Fruit fly (Drosophila melanogaster) whole organism, larva: ENCODE results near the gene Iru.
A peak's percentile ranks its signal among the peaks of the same experiment; 100 is the strongest.

Experiments used
- noc ChIP-seq: fragments of 200-800 bp; sonication (Bioruptor generic); optimal IDR thresholded peaks from 3 replicates; lab custom pipeline; 2019; ENCODE audit warnings: missing biosample characterization, mild to moderate bottlenecking, missing genetic modification characterization, moderate library complexity

Iru gene

DNA sequence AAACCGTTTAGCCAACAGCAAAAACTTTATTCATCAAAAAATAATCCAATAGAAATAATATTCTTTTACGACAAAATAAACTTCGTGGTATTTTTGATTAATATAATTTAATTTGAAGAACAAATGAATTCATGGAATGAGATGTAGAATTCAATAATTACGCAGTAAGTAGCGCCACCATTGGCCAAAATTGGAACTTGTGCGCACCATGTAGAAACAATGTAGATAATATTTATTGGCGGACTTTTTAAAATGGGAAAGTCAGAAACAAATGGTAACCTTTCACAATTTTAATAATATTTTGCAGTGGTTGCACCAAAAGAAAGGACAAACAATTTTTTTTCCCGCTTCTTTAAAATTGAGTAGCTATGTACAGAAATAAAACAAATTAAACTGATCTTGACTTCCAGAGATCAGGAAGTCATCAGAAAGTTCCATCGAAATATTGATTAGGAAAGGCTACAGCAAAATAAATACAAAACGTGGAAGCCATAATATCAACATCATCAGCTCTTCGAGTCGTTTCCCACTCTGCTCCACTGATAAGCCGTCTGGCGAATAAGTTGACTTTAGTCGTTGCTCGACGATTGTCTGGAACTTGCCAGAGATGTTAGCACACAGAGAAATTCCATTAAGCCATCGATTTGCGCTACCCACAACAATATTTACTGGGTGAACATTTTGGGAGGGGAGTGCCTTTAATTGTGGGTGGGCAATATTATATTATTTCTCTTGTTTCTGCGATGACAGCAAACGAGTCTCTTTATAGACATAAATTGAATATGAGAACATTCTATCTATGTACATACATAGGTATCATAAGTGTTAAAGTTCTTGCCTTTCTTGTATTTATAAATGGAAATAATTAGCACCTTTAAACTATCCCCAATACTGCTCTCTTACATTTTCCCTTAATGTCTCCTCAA is 26.1 kb upstream of the Iru start:
- peak; percentile 40 for TF ChIP-seq noc (tag; lab: Kevin White, UChicago)

DNA sequence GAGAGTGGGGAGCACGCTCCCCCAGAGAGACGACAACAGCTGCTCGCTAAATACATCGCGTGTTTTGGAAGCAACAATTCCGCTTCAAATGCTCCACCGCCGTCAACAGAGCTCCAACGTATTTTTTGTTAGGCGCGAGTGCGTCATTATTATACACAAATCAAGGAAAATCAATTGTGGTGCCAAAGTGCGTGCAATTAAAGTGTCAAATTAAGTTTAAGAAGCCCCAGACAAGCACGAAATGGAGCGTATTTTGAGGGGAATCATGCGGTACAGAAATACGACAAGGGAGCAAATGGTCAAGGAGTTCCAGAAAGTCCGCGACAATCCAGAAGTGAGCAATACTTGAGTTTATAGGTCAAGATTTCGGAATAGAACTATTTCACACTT is 25.5 kb upstream of the Iru start, which contains the start of gene CAHbeta:
Gene CAHbeta (plus strand): TSS at position 85 of the 390 bp plus-strand sequence.
- TF ChIP-seq noc (tag; lab: Kevin White, UChicago) = peak; percentile 40

DNA sequence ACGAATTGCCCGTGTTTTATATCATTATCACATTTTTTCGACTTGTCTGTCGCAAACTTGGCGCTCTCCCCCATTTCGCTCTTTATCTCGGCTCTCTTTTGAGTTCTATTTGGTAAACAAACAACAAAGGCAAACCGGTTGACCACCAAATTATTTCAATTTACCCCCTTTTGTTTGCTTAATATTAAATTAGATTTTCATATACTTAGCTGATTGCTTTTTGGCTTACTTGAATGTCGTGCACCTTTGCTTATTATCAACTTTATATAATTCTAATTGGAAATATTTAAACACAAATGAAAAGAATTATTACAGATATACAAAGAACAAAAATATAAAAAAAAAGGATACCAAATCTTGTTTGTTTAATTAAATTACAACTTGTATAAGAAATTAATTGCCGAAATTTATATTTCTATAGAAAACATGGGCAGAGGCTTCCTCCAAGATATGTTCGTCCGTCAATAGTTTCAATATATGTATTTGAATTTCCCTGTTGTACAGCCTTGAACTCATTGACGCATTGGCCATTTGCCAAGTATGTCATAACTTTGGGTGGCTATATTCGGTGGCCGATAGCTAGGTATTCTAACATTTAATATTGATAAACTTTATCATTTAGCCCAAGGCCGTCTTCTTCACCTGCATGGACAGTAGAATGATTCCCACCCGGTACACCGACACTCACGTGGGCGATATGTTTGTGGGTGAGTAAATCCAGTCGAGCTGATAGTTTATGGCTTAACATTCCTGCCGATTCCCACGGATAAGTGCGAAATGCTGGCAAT is 24.9 kb upstream of the Iru start:
- TF ChIP-seq noc (tag; lab: Kevin White, UChicago) = no peak

- TF ChIP-seq noc (tag; lab: Kevin White, UChicago) = no peak
Measured at dm6 chr3R:8984141-8984540, 22.1 kb upstream of the Iru start, which contains the start of gene RagA-B. TSS of gene RagA-B (minus strand) at chr3R:8984315.

DNA sequence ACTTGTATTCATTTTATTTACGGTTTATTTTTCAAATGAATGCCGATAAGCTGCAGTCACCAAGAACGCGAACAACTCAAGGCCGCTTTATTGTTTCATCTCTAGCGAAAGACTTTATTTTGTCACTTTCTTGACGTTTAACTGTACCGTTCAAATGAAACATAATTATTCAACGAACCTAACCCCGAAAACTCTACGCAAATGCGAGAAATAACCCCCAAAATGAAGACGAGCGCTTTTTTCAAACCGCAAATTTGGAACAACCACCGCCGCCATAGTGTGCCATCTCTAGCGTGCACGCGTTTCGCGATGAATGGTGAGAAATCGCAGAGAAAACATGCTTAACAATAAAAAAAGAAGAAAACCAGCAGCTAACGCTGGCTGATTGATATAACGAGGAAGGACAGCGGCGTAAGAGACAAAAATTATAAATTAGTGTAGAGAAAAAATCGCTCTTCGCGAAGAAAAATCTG is 21.6 kb upstream of the Iru start, which contains the start of gene CG11970:
Gene CG11970 (plus strand): TSS at position 117 of the 473 bp plus-strand sequence.
- TF ChIP-seq noc (tag; lab: Kevin White, UChicago) = no peak

DNA sequence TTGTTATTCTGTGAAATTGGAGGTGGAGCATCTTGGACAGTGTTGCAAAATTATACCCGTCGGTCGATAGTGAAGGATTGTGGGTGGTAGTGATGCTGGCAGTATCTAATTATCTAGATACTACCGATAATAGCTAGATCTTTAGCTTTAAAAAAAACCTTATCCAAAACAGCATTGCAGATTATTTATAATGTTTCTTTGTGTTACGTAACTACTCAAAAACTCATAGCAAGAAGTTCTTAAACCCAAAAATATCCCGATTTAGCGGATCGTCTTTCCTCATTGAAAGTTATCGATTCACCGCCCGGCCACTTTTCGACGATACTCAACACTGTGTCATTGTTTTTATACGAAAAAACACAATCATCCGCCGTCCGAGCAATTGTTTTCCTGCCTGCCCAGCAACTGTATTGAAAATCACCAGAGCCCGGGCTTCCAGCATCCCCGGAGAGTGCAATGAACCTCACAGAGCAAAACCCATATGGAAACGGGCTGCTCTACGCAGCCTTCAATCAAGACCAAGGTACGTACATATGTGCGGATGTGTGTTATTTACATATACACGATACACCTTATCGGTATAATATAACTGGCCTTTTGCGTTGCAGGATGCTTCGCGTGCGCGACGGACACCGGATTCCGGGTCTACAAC is 13.2 kb upstream of the Iru start, which contains the start of gene CG11975:
Gene CG11975 (plus strand): TSS at position 326 of the 652 bp plus-strand sequence.
- peak; percentile 73 for TF ChIP-seq noc (tag; lab: Kevin White, UChicago)

- TF ChIP-seq noc (tag; lab: Kevin White, UChicago) = no peak
Measured at dm6 chr3R:8997397-8997796, 8.9 kb upstream of the Iru start, which contains the start of gene CG11977. TSS of gene CG11977 (plus strand) at chr3R:8997697.

dm6 chr3R:8998243-8998642 is 8.0 kb upstream of the Iru start:
- no peak for TF ChIP-seq noc (tag; lab: Kevin White, UChicago)

dm6 chr3R:9001720-9002240 is 4.5 kb upstream of the Iru start:
- no peak for TF ChIP-seq noc (tag; lab: Kevin White, UChicago)

DNA sequence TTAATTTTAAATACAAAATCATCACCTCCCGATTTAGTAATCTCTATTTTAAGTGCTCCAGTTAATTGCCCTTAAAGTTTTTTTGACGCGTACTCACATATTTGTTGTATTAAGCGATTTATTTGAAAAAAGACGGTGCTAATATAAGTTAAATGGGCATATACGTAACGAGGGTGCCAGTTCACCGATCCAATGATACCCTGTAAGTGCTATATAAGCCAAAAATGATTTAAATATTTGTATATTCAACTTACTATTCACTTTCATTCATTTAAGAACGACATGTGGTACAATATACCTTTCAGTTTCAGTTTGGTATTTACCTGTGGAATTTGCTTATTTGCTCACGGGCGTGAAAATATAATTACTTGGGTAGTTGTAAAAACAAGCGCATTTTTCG is 3.7 kb upstream of the Iru start:
- TF ChIP-seq noc (tag; lab: Kevin White, UChicago) = no peak

DNA sequence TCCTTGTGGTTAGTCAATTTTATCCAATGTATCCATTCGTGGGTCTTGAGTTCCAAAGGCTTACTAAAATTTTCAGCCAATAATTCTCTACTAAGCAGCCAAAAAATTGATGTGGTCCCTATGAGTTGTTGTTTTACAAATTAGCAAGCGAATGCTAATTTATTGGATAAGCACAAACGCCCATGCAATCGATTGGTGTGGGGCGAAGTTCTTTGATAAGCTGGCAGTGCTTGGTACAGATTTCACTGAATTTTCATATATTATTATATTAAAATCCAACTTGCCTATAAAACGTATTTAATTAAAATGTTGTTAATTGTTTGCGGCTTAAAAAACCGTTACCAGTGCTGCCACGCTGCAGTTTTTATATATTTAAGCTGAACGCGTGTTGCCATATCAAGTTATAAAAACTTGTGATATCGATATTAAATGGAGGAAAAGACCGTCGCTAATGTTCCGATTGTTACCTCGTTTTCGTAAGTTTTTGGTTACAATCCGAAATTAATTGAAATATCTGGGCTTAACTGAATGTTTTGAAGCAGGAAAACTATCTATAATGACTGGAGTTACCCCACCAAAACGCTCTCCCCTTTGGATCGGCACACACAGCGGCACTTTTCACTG is 2.5 kb upstream of the Iru start, which contains the start of the genes CG31100 and CG11980:
Gene CG31100 (minus strand): TSS at position 51 of the 624 bp plus-strand sequence.
Gene CG11980 (plus strand): TSS at position 418 of the 624 bp plus-strand sequence.
- no peak for TF ChIP-seq noc (tag; lab: Kevin White, UChicago)

dm6 chr3R:9007258-9007657 is 1.0 kb downstream of the Iru start:
- no peak for TF ChIP-seq noc (tag; lab: Kevin White, UChicago)

DNA sequence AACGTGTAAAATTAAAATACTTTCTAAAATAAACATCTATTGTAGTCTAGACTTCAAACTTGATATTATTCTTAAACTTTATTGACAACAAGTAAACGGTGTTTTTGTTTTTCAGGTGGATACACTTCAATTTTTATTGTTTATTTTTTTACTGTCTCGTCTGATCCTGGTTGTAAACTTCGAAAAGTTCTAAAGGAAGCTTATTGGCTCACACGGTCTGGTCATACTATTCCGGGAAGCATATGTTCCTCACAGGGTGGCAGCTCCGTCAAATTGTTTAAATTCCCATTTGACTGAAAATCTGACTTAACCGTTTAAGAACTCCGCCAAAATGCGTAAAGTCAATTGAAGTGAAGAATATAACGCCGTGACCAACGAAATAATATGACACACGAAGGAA is 1.9 kb downstream of the Iru start, which contains the start of gene CG11983:
Gene CG11983 (plus strand): TSS at position 120 of the 400 bp plus-strand sequence.
- TF ChIP-seq noc (tag; lab: Kevin White, UChicago) = no peak

dm6 chr3R:9010695-9011094 is 4.4 kb downstream of the Iru start:
- no peak for TF ChIP-seq noc (tag; lab: Kevin White, UChicago)
